Fruit fly (Drosophila melanogaster): ENCODE measurements around the gene Dab.

Gene Dab

dm6 chr3L:16697069-16697468 lies 14.9 kb upstream of the Dab start (continued):
- no peak for TF ChIP-seq btn (GFP tag; optimal IDR thresholded peaks at IDR 0.05)
- TF ChIP-seq CG10274 (GFP tag; optimal IDR thresholded peaks at IDR 0.05), result no peak
- no peak for TF ChIP-seq Adf1 (GFP tag; IDR thresholded peaks at IDR 0.05)
- peak; percentile 35; the same call in 1 of the 3 replicates for TF ChIP-seq ase (GFP tag; IDR thresholded peaks at IDR 0.05)
- TF ChIP-seq CG16779 (GFP tag; IDR thresholded peaks at IDR 0.05), result no peak
- TF ChIP-seq CG9932 (GFP tag; IDR thresholded peaks at IDR 0.05), result no peak
- 0 out of 3 replicates have a peak, but pooled peaks have one; percentile 28 for TF ChIP-seq B-H1 (GFP tag; IDR thresholded peaks at IDR 0.05)
- TF ChIP-seq CG17568 (GFP tag; optimal IDR thresholded peaks at IDR 0.05), result no peak
- TF ChIP-seq luna (GFP tag; optimal IDR thresholded peaks at IDR 0.05), result no peak
- TF ChIP-seq az2 (GFP tag; optimal IDR thresholded peaks at IDR 0.05), result peak; percentile 35
- no peak for TF ChIP-seq CG32532 (GFP tag; IDR thresholded peaks at IDR 0.05)
- no peak for TF ChIP-seq CG2875 (GFP tag; optimal IDR thresholded peaks at IDR 0.05)
- no peak for TF ChIP-seq CG3995 (GFP tag; optimal IDR thresholded peaks at IDR 0.05)
- TF ChIP-seq Oli (tag; optimal IDR thresholded peaks at IDR 0.05), result peak; percentile 56
- no peak for TF ChIP-seq eve (GFP tag; optimal IDR thresholded peaks at IDR 0.05)
- TF ChIP-seq Rx (GFP tag; IDR thresholded peaks at IDR 0.05), result no peak
- TF ChIP-seq CG12104 (GFP tag; optimal IDR thresholded peaks at IDR 0.05), result no peak
- TF ChIP-seq CG8944 (GFP tag; optimal IDR thresholded peaks at IDR 0.05), result no peak
- peak; percentile 40; the same call in 1 of the 2 replicates for TF ChIP-seq Nf-YA (GFP tag; IDR thresholded peaks at IDR 0.05)
- TF ChIP-seq Nf-YC (tag; optimal IDR thresholded peaks at IDR 0.05), result no peak
- TF ChIP-seq CkIIα-i1 (GFP tag; IDR thresholded peaks at IDR 0.05), result no peak
- no peak for TF ChIP-seq CG17612 (GFP tag; IDR thresholded peaks at IDR 0.05)
- TF ChIP-seq CG11093 (GFP tag; IDR thresholded peaks at IDR 0.05), result no peak
- no peak for TF ChIP-seq sens-2 (GFP tag; IDR thresholded peaks at IDR 0.05)
- peak; percentile 54 for TF ChIP-seq stc (GFP tag; IDR thresholded peaks at IDR 0.05)
- TF ChIP-seq chm (GFP tag; IDR thresholded peaks at IDR 0.05), result no peak; the same call in 1 of the 2 replicates
- TF ChIP-seq CG12769 (tag; optimal IDR thresholded peaks at IDR 0.05), result no peak
- TF ChIP-seq CG8281 (tag; optimal IDR thresholded peaks at IDR 0.05), result no peak
- no peak for TF ChIP-seq CG16815 (GFP tag; optimal IDR thresholded peaks at IDR 0.05)
- no peak for TF ChIP-seq CG12659 (GFP tag; optimal IDR thresholded peaks at IDR 0.05)
- no peak for TF ChIP-seq tna (GFP tag; IDR thresholded peaks at IDR 0.05; ENCODE audit: partially characterized antibody)
- no peak for TF ChIP-seq CG15479 (GFP tag; optimal IDR thresholded peaks at IDR 0.05)
- TF ChIP-seq CG3065 (GFP tag; optimal IDR thresholded peaks at IDR 0.05), result no peak
- TF ChIP-seq CG7928 (GFP tag; optimal IDR thresholded peaks at IDR 0.05), result no peak
- no peak for TF ChIP-seq CG13894 (tag; optimal IDR thresholded peaks at IDR 0.05)
- TF ChIP-seq CG11695 (GFP tag; IDR thresholded peaks at IDR 0.05), result peak; percentile 44; the same call in 2 of the 3 replicates
- TF ChIP-seq ato (GFP tag; IDR thresholded peaks at IDR 0.05; ENCODE audit: partially characterized antibody), result no peak
- no peak for TF ChIP-seq Six4 (GFP tag; optimal IDR thresholded peaks at IDR 0.05)
- peak in 1 of 3 experiments; percentile 2 for TF ChIP-seq lola (GFP tag; optimal IDR thresholded peaks at IDR 0.05)
- TF ChIP-seq cg (GFP tag; optimal IDR thresholded peaks at IDR 0.05), result no peak
- TF ChIP-seq repo (GFP tag; optimal IDR thresholded peaks at IDR 0.05), result no peak
- peak; percentile 67 for TF ChIP-seq CG2678 (tag; optimal IDR thresholded peaks at IDR 0.05)
- TF ChIP-seq Antp (GFP tag; optimal IDR thresholded peaks at IDR 0.05), result no peak
- TF ChIP-seq CG6175 (GFP tag; IDR thresholded peaks at IDR 0.05), result no peak
- TF ChIP-seq pb (GFP tag; optimal IDR thresholded peaks at IDR 0.05), result no peak
- TF ChIP-seq CG5245 (GFP tag; optimal IDR thresholded peaks at IDR 0.05), result no peak
- no peak for TF ChIP-seq org-1 (GFP tag; optimal IDR thresholded peaks at IDR 0.05)
- no peak for TF ChIP-seq Chrac-16 (GFP tag; optimal IDR thresholded peaks at IDR 0.05)
- TF ChIP-seq lov (optimal IDR thresholded peaks at IDR 0.05), result no peak
- no peak for TF ChIP-seq lov (GFP tag; IDR thresholded peaks at IDR 0.05)
- TF ChIP-seq CG9817 (tag; optimal IDR thresholded peaks at IDR 0.05), result peak; percentile 7
- TF ChIP-seq CG14860 (GFP tag; IDR thresholded peaks at IDR 0.05; ENCODE audit: partially characterized antibody), result no peak
